Fruit fly (Drosophila melanogaster) whole organism, prepupa: ENCODE measurements around the gene Argk2.

Experiments used
- Blimp-1 ChIP-seq: fragments of 200-800 bp; sonication (Bioruptor generic); optimal IDR thresholded peaks from 3 replicates; lab custom pipeline; 2017; ENCODE audit warnings: missing biosample characterization, missing genetic modification characterization, mild to moderate bottlenecking, moderate library complexity, missing genetic modification reagents
- CG10631 ChIP-seq: fragments of 200-800 bp; sonication (Bioruptor generic); optimal IDR thresholded peaks from 2 replicates; lab custom pipeline; 2016; ENCODE audit warnings: missing biosample characterization, missing genetic modification characterization
- CG10669 ChIP-seq: fragments of 200-800 bp; sonication (Bioruptor generic); optimal IDR thresholded peaks from 3 replicates; lab custom pipeline; 2018; ENCODE audit warnings: missing biosample characterization, mild to moderate bottlenecking, missing genetic modification characterization, moderate library complexity
- CG11294 ChIP-seq: fragments of 200-800 bp; sonication (Bioruptor generic); IDR thresholded peaks from 2 replicates; pipeline ENCODE4 v1.3.6; 2022; ENCODE audit warnings: missing biosample characterization, missing genetic modification characterization
- CG11762 ChIP-seq: fragments of 200-800 bp; sonication (Bioruptor generic); optimal IDR thresholded peaks from 3 replicates; lab custom pipeline; 2016; ENCODE audit warnings: missing biosample characterization, missing genetic modification characterization; ENCODE audit not compliant: insufficient read depth
- CG15336 ChIP-seq: fragments of 200-800 bp; sonication (Bioruptor generic); IDR thresholded peaks from 2 replicates; pipeline ENCODE4 v1.3.6; 2022; ENCODE audit warnings: missing biosample characterization, missing genetic modification characterization
- CG1621 ChIP-seq: fragments of 200-800 bp; sonication (Bioruptor generic); optimal IDR thresholded peaks from 3 replicates; lab custom pipeline; 2018; ENCODE audit warnings: missing biosample characterization, mild to moderate bottlenecking, missing genetic modification characterization
- CG16779 ChIP-seq: fragments of 200-800 bp; sonication (Bioruptor generic); optimal IDR thresholded peaks from 3 replicates; lab custom pipeline; 2017; ENCODE audit warnings: missing biosample characterization, mild to moderate bottlenecking, missing genetic modification characterization
- CG3032 ChIP-seq: fragments of 200-800 bp; optimal IDR thresholded peaks from 2 replicates; lab custom pipeline; 2019; ENCODE audit warnings: missing biosample characterization, mild to moderate bottlenecking, missing genetic modification characterization, moderate library complexity
- CG31627 ChIP-seq: fragments of 200-800 bp; sonication (Bioruptor generic); optimal IDR thresholded peaks from 3 replicates; lab custom pipeline; 2016; ENCODE audit warnings: missing biosample characterization, missing genetic modification characterization
- CG34406 ChIP-seq: fragments of 200-800 bp; sonication (Bioruptor generic); optimal IDR thresholded peaks from 3 replicates; lab custom pipeline; 2016; ENCODE audit warnings: missing biosample characterization, missing genetic modification characterization
- CG3919 ChIP-seq: fragments of 200-800 bp; sonication (Bioruptor generic); optimal IDR thresholded peaks from 3 replicates; lab custom pipeline; 2016; ENCODE audit warnings: missing biosample characterization, missing genetic modification characterization
- CG4318 ChIP-seq: fragments of 200-800 bp; sonication (Bioruptor generic); optimal IDR thresholded peaks from 3 replicates; lab custom pipeline; 2017; ENCODE audit warnings: missing biosample characterization, mild to moderate bottlenecking, missing genetic modification characterization
- CG6276 ChIP-seq: fragments of 200-800 bp; sonication (Bioruptor generic); optimal IDR thresholded peaks from 2 replicates; lab custom pipeline; 2017; ENCODE audit warnings: missing biosample characterization, mild to moderate bottlenecking, missing genetic modification characterization
- CG6808 ChIP-seq: fragments of 200-800 bp; sonication (Bioruptor generic); optimal IDR thresholded peaks from 3 replicates; lab custom pipeline; 2017; ENCODE audit warnings: missing biosample characterization, missing genetic modification characterization, mild to moderate bottlenecking, moderate library complexity, missing genetic modification reagents
- CG6854 ChIP-seq: fragments of 200-800 bp; sonication (Bioruptor generic); optimal IDR thresholded peaks from 2 replicates; lab custom pipeline; 2017; ENCODE audit warnings: missing biosample characterization, mild to moderate bottlenecking, missing genetic modification characterization
- CG7368 ChIP-seq: fragments of 200-800 bp; sonication (Bioruptor generic); optimal IDR thresholded peaks from 3 replicates; lab custom pipeline; 2016; ENCODE audit warnings: missing biosample characterization, missing genetic modification characterization
- CG8119 ChIP-seq: fragments of 200-800 bp; sonication (Bioruptor generic); IDR thresholded peaks from 3 replicates; pipeline ENCODE4 v1.3.6; 2022; ENCODE audit warnings: missing biosample characterization, missing genetic modification characterization
- CG8319 ChIP-seq: fragments of 200-800 bp; sonication (Bioruptor generic); optimal IDR thresholded peaks from 3 replicates; lab custom pipeline; 2016; ENCODE audit warnings: missing biosample characterization, missing genetic modification characterization
- CG8632 ChIP-seq: fragments of 200-800 bp; sonication (Bioruptor generic); optimal IDR thresholded peaks from 3 replicates; lab custom pipeline; 2016; ENCODE audit warnings: missing biosample characterization, missing genetic modification characterization
- CG9139 ChIP-seq: fragments of 200-800 bp; sonication (Bioruptor generic); optimal IDR thresholded peaks from 3 replicates; lab custom pipeline; 2017; ENCODE audit warnings: missing biosample characterization, mild to moderate bottlenecking, missing genetic modification characterization
- Eip75B ChIP-seq: fragments of 200-800 bp; sonication (Bioruptor generic); optimal IDR thresholded peaks from 3 replicates; lab custom pipeline; 2016; ENCODE audit warnings: missing biosample characterization, missing genetic modification characterization
- Eip78C ChIP-seq: fragments of 200-800 bp; sonication (Bioruptor generic); peaks from one replicate; lab custom pipeline; 2016; ENCODE audit warnings: missing biosample characterization, missing genetic modification characterization
- Eip93F ChIP-seq: fragments of 200-800 bp; sonication (Bioruptor generic); optimal IDR thresholded peaks from 2 replicates; lab custom pipeline; 2016; ENCODE audit warnings: missing biosample characterization, mild to moderate bottlenecking, missing genetic modification characterization
- Ets21C ChIP-seq: fragments of 200-800 bp; sonication (Bioruptor generic); optimal IDR thresholded peaks from 3 replicates; lab custom pipeline; 2016; ENCODE audit warnings: missing biosample characterization, missing genetic modification characterization
- Ets96B ChIP-seq: fragments of 200-800 bp; optimal IDR thresholded peaks from 2 replicates; lab custom pipeline; 2019; ENCODE audit warnings: missing biosample characterization, mild to moderate bottlenecking, missing genetic modification characterization, moderate library complexity
- Gug ChIP-seq: fragments of 200-800 bp; sonication (Bioruptor generic); IDR thresholded peaks from 2 replicates; pipeline ENCODE4 v1.3.6; 2022; ENCODE audit warnings: missing biosample characterization, missing genetic modification characterization
- Hr38 ChIP-seq: sonication (Bioruptor generic); optimal IDR thresholded peaks from 2 replicates; lab custom pipeline; 2016; ENCODE audit warnings: missing biosample characterization, missing genetic modification characterization
- Hr39 ChIP-seq: fragments of 200-800 bp; sonication (Bioruptor generic); optimal IDR thresholded peaks from 2 replicates; lab custom pipeline; 2016; ENCODE audit warnings: missing biosample characterization, missing genetic modification characterization
- Hr4 ChIP-seq: fragments of 200-800 bp; sonication (Bioruptor generic); optimal IDR thresholded peaks from 3 replicates; lab custom pipeline; 2016; ENCODE audit warnings: missing biosample characterization, missing genetic modification characterization
- Lpt ChIP-seq: fragments of 200-800 bp; sonication (Bioruptor generic); optimal IDR thresholded peaks from 3 replicates; lab custom pipeline; 2016; ENCODE audit warnings: missing biosample characterization, missing genetic modification characterization
- Met ChIP-seq: fragments of 200-800 bp; sonication (Bioruptor generic); optimal IDR thresholded peaks from 3 replicates; lab custom pipeline; 2016; ENCODE audit warnings: missing biosample characterization, missing genetic modification characterization
- OdsH ChIP-seq: fragments of 200-800 bp; sonication (Bioruptor generic); optimal IDR thresholded peaks from 3 replicates; lab custom pipeline; 2016; ENCODE audit warnings: missing biosample characterization, missing genetic modification characterization
- Smox ChIP-seq: fragments of 200-800 bp; sonication (Bioruptor generic); optimal IDR thresholded peaks from 3 replicates; lab custom pipeline; 2016; ENCODE audit warnings: missing biosample characterization, missing genetic modification characterization
- Sox102F ChIP-seq: fragments of 200-800 bp; sonication (Bioruptor generic); optimal IDR thresholded peaks from 2 replicates; lab custom pipeline; 2016; ENCODE audit warnings: missing biosample characterization, mild to moderate bottlenecking, missing genetic modification characterization
- Sox15 ChIP-seq: fragments of 200-800 bp; sonication (Bioruptor generic); optimal IDR thresholded peaks from 3 replicates; lab custom pipeline; 2016; ENCODE audit warnings: missing biosample characterization, missing genetic modification characterization
- achi ChIP-seq: fragments of 200-800 bp; sonication (Bioruptor generic); optimal IDR thresholded peaks from 3 replicates; lab custom pipeline; 2016; ENCODE audit warnings: missing biosample characterization, missing genetic modification characterization
- acj6 ChIP-seq: fragments of 200-800 bp; sonication (Bioruptor generic); optimal IDR thresholded peaks from 3 replicates; lab custom pipeline; 2016; ENCODE audit warnings: missing biosample characterization, missing genetic modification characterization
- cyc ChIP-seq: fragments of 200-800 bp; sonication (Bioruptor generic); optimal IDR thresholded peaks from 3 replicates; lab custom pipeline; 2016; ENCODE audit warnings: missing biosample characterization, missing genetic modification characterization
- dsx ChIP-seq: fragments of 200-800 bp; optimal IDR thresholded peaks from 3 replicates; lab custom pipeline; 2019; ENCODE audit warnings: missing biosample characterization, mild to moderate bottlenecking, missing genetic modification characterization, moderate library complexity; ENCODE audit not compliant: poor library complexity, severe bottlenecking
- eg ChIP-seq: fragments of 200-800 bp; sonication (Bioruptor generic); IDR thresholded peaks from 3 replicates; pipeline ENCODE4 v1.3.6; 2022; ENCODE audit warnings: missing biosample characterization, missing genetic modification characterization
- esn ChIP-seq: fragments of 200-800 bp; sonication (Bioruptor generic); optimal IDR thresholded peaks from 2 replicates; lab custom pipeline; 2016; ENCODE audit warnings: missing biosample characterization, mild to moderate bottlenecking, missing genetic modification characterization, moderate library complexity
- fd59A ChIP-seq: fragments of 200-800 bp; sonication (Bioruptor generic); optimal IDR thresholded peaks from 2 replicates; lab custom pipeline; 2017; ENCODE audit warnings: missing biosample characterization, mild to moderate bottlenecking, missing genetic modification characterization, missing genetic modification reagents
- fd85E ChIP-seq: fragments of 200-800 bp; sonication (Bioruptor generic); optimal IDR thresholded peaks from 3 replicates; lab custom pipeline; 2016; ENCODE audit warnings: missing biosample characterization, missing genetic modification characterization
- fkh ChIP-seq: fragments of 200-800 bp; sonication (Bioruptor generic); optimal IDR thresholded peaks from 3 replicates; lab custom pipeline; 2017; ENCODE audit warnings: missing biosample characterization, mild to moderate bottlenecking, missing genetic modification characterization, moderate library complexity
- lz ChIP-seq: fragments of 200-800 bp; sonication (Bioruptor generic); optimal IDR thresholded peaks from 3 replicates; lab custom pipeline; 2016; ENCODE audit warnings: missing biosample characterization, missing genetic modification characterization
- net ChIP-seq: fragments of 200-800 bp; sonication (Bioruptor generic); optimal IDR thresholded peaks from 3 replicates; lab custom pipeline; 2016; ENCODE audit warnings: missing biosample characterization, missing genetic modification characterization
- pdm3 ChIP-seq: fragments of 200-800 bp; sonication (Bioruptor generic); optimal IDR thresholded peaks from 3 replicates; lab custom pipeline; 2016; ENCODE audit warnings: missing biosample characterization, missing genetic modification characterization
- salr ChIP-seq, 2 experiments: fragments of 200-800 bp; sonication (Bioruptor generic); optimal IDR thresholded peaks; 3 replicates each; lab custom pipeline; 2016 to 2018; ENCODE audit warnings: missing biosample characterization in 2 of 2, missing genetic modification characterization in 2 of 2, mild to moderate bottlenecking in 1 of 2
- ss ChIP-seq, 2 experiments: fragments of 200-800 bp; sonication (Bioruptor generic); optimal IDR thresholded peaks; 2 replicates in 1 of 2; 3 replicates in 1 of 2; lab custom pipeline; 2017 to 2018; ENCODE audit warnings: mild to moderate bottlenecking in 2 of 2, missing biosample characterization in 2 of 2, missing genetic modification characterization in 2 of 2, moderate library complexity in 1 of 2
- svp ChIP-seq: fragments of 200-800 bp; sonication (Bioruptor generic); peaks from one replicate; lab custom pipeline; 2016; ENCODE audit warnings: missing biosample characterization, missing genetic modification characterization
- topi ChIP-seq: fragments of 200-800 bp; sonication (Bioruptor generic); optimal IDR thresholded peaks from 3 replicates; lab custom pipeline; 2016; ENCODE audit warnings: missing biosample characterization, missing genetic modification characterization
- vri ChIP-seq: fragments of 200-800 bp; sonication (Bioruptor generic); optimal IDR thresholded peaks from 3 replicates; lab custom pipeline; 2016; ENCODE audit warnings: missing biosample characterization, mild to moderate bottlenecking, missing genetic modification characterization

The Argk2 gene

DNA sequence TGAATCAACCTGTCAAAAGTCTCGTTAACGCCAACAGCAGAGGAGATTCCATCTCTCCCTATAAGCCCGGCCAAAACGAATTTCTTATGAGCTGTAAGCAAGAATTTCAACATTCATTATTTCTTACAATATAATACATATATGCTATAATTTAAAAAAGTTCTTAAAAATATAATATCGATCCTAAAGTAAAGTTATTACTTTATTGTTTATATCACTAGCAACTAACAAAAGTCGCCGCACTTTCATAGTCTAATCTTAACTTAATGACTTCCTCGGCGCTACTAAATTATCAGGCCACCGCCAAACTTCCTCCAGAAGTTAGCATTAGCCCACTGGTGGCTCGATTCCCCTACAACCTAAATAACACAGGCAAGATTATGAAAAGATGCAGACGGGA, 13.7 kb upstream of the Argk2 start:
- peak; percentile 47 for TF ChIP-seq CG3032 (tag; lab: Kevin White, UChicago)
- TF ChIP-seq CG16779 (tag; lab: Kevin White, UChicago) = no peak
- peak; percentile 9 for TF ChIP-seq dsx
- peak; percentile 27 for TF ChIP-seq Sox15
- TF ChIP-seq CG6276 (GFP tag; lab: Kevin White, UChicago) = no peak
- TF ChIP-seq Lpt (GFP tag; lab: Kevin White, UChicago) = no peak
- TF ChIP-seq fkh (GFP tag; lab: Kevin White, UChicago) = no peak
- TF ChIP-seq Eip93F (GFP tag; lab: Kevin White, UChicago) = no peak
- peak; percentile 52 for TF ChIP-seq CG6808 (GFP tag; lab: Kevin White, UChicago)
- no peak for TF ChIP-seq CG7368
- TF ChIP-seq CG3919 (GFP tag; lab: Kevin White, UChicago) = peak; percentile 59
- no peak for TF ChIP-seq CG8119 (GFP tag; lab: Robert Waterston, UW)
- TF ChIP-seq Hr4 = no peak
- peak; percentile 37 for TF ChIP-seq CG6854 (GFP tag; lab: Kevin White, UChicago)
- peak; percentile 38 for TF ChIP-seq CG31627 (GFP tag; lab: Kevin White, UChicago)
- TF ChIP-seq CG10669 = peak; percentile 39
- TF ChIP-seq eg (GFP tag; lab: Robert Waterston, UW) = no peak
- TF ChIP-seq CG9139 (GFP tag; lab: Kevin White, UChicago) = no peak
- peak; percentile 39 for TF ChIP-seq topi (GFP tag; lab: Kevin White, UChicago)
- TF ChIP-seq Met (GFP tag; lab: Kevin White, UChicago) = peak; percentile 51
- TF ChIP-seq salr (GFP tag; optimal IDR thresholded peaks at IDR 0.05; lab: Kevin White, UChicago) = peak in 1 of 2 experiments; percentile 7
- TF ChIP-seq fd85E = no peak
- peak; percentile 66 for TF ChIP-seq esn
- no peak for TF ChIP-seq CG1621 (tag; lab: Kevin White, UChicago)
- TF ChIP-seq ss (GFP tag; optimal IDR thresholded peaks at IDR 0.05; lab: Kevin White, UChicago) = peak in 1 of 2 experiments; percentile 45
- TF ChIP-seq CG4318 (GFP tag; lab: Kevin White, UChicago) = no peak
- peak; percentile 23 for TF ChIP-seq CG11762 (GFP tag; lab: Kevin White, UChicago)
- TF ChIP-seq Blimp-1 = peak; percentile 20
- TF ChIP-seq CG34406 = peak; percentile 41
- peak; percentile 43 for TF ChIP-seq Ets96B (tag; lab: Kevin White, UChicago)
- peak; percentile 31 for TF ChIP-seq CG8632 (GFP tag; lab: Kevin White, UChicago)
- peak; percentile 40 for TF ChIP-seq CG10631 (GFP tag; lab: Kevin White, UChicago)
- TF ChIP-seq OdsH = peak; percentile 57
- TF ChIP-seq CG11294 (GFP tag; lab: Robert Waterston, UW) = no peak
- no peak for TF ChIP-seq Eip75B (GFP tag; lab: Kevin White, UChicago)
- no peak for TF ChIP-seq CG8319 (GFP tag; lab: Kevin White, UChicago)
- peak; percentile 24 for TF ChIP-seq Ets21C (GFP tag; lab: Kevin White, UChicago)
- peak; percentile 36 for TF ChIP-seq Hr39 (GFP tag; lab: Kevin White, UChicago)
- TF ChIP-seq pdm3 (GFP tag; lab: Kevin White, UChicago) = peak; percentile 10
- no peak for TF ChIP-seq Hr38 (GFP tag; lab: Kevin White, UChicago)
- TF ChIP-seq vri = peak; percentile 12
- TF ChIP-seq Smox (GFP tag; lab: Kevin White, UChicago) = peak; percentile 50
- TF ChIP-seq Sox102F (GFP tag; lab: Kevin White, UChicago) = peak; percentile 15
- peak; percentile 58 for TF ChIP-seq lz (GFP tag; lab: Kevin White, UChicago)
- TF ChIP-seq CG15336 (GFP tag; lab: Robert Waterston, UW) = peak; percentile 39; the same call in 1 of the 2 replicates
- TF ChIP-seq achi (GFP tag; lab: Kevin White, UChicago) = peak; percentile 45
- peak; percentile 2 for TF ChIP-seq fd59A (GFP tag; lab: Kevin White, UChicago)
- TF ChIP-seq acj6 (GFP tag; lab: Kevin White, UChicago) = peak; percentile 51
- peak; percentile 80 for TF ChIP-seq Eip78C (GFP tag; lab: Kevin White, UChicago)
- TF ChIP-seq Gug (GFP tag; lab: Robert Waterston, UW) = no peak
- TF ChIP-seq net = no peak
- TF ChIP-seq cyc (GFP tag; lab: Kevin White, UChicago) = peak; percentile 48
- peak; percentile 76 for TF ChIP-seq svp (GFP tag; lab: Kevin White, UChicago)
